Fruit fly (Drosophila melanogaster) whole organism, embryonic: Measurements from ENCODE around the gene CG13921.

Experiments
- BEAF-32 ChIP-seq: fragments of 200-800 bp; sonication (Bioruptor generic); optimal IDR thresholded peaks from 3 replicates; lab custom pipeline; 2017; ENCODE audit warnings: missing biosample characterization, missing genetic modification characterization, mild to moderate bottlenecking, moderate library complexity, missing genetic modification reagents
- CG10267 ChIP-seq: fragments of 200-800 bp; sonication (Bioruptor generic); optimal IDR thresholded peaks from 2 replicates; lab custom pipeline; 2018; ENCODE audit warnings: missing biosample characterization, mild to moderate bottlenecking, missing genetic modification characterization, moderate library complexity
- CG10462 ChIP-seq: fragments of 200-800 bp; sonication (Bioruptor generic); optimal IDR thresholded peaks from 2 replicates; lab custom pipeline; 2016; ENCODE audit warnings: missing biosample characterization, missing genetic modification characterization
- CG14710 ChIP-seq: fragments of 200-800 bp; sonication (Bioruptor generic); optimal IDR thresholded peaks from 3 replicates; lab custom pipeline; 2019; ENCODE audit warnings: missing biosample characterization, mild to moderate bottlenecking, missing genetic modification characterization, moderate library complexity
- CG15073 ChIP-seq: fragments of 200-800 bp; sonication (Bioruptor generic); optimal IDR thresholded peaks from 2 replicates; lab custom pipeline; 2016; ENCODE audit warnings: missing biosample characterization, missing genetic modification characterization
- CG15514 ChIP-seq: fragments of 200-800 bp; sonication (Bioruptor generic); optimal IDR thresholded peaks from 3 replicates; lab custom pipeline; 2017; ENCODE audit warnings: missing biosample characterization, missing genetic modification characterization, mild to moderate bottlenecking, moderate library complexity, missing genetic modification reagents
- CG1602 ChIP-seq: fragments of 200-800 bp; sonication (Bioruptor generic); optimal IDR thresholded peaks from 3 replicates; lab custom pipeline; 2016; ENCODE audit warnings: missing biosample characterization, missing genetic modification characterization
- CG16779 ChIP-seq: fragments of 200-800 bp; sonication (Bioruptor generic); IDR thresholded peaks from 2 replicates; pipeline ENCODE4 v1.3.6; 2022; ENCODE audit warnings: missing biosample characterization, missing genetic modification characterization
- CG16813 ChIP-seq: fragments of 200-800 bp; sonication (Bioruptor generic); IDR thresholded peaks from 3 replicates; pipeline ENCODE4 v1.3.6; 2022; ENCODE audit warnings: missing biosample characterization, missing genetic modification characterization; ENCODE audit not compliant: partially characterized antibody
- CG2116 ChIP-seq: fragments of 200-800 bp; sonication (Bioruptor generic); optimal IDR thresholded peaks from 3 replicates; lab custom pipeline; 2018; ENCODE audit warnings: missing biosample characterization, mild to moderate bottlenecking, missing genetic modification characterization
- CG34224 ChIP-seq: fragments of 200-800 bp; sonication (Bioruptor generic); IDR thresholded peaks from 3 replicates; pipeline ENCODE4 v1.3.6; 2022; ENCODE audit warnings: missing biosample characterization, missing genetic modification characterization; ENCODE audit not compliant: partially characterized antibody
- CG3847 ChIP-seq: fragments of 200-800 bp; sonication (Bioruptor generic); IDR thresholded peaks from 2 replicates; pipeline ENCODE4 v1.3.6; 2022; ENCODE audit warnings: missing biosample characterization, missing genetic modification characterization
- CG4707 ChIP-seq: fragments of 200-800 bp; sonication (Bioruptor generic); optimal IDR thresholded peaks from 2 replicates; lab custom pipeline; 2018; ENCODE audit warnings: missing biosample characterization, mild to moderate bottlenecking, missing genetic modification characterization, moderate library complexity
- CG6791 ChIP-seq: fragments of 200-800 bp; sonication (Bioruptor generic); IDR thresholded peaks from 3 replicates; pipeline ENCODE4 v1.3.6; 2022; ENCODE audit warnings: missing biosample characterization, missing genetic modification characterization; ENCODE audit not compliant: partially characterized antibody
- CG8281 ChIP-seq: fragments of 200-800 bp; sonication (Bioruptor generic); optimal IDR thresholded peaks from 2 replicates; lab custom pipeline; 2018; ENCODE audit warnings: missing biosample characterization, mild to moderate bottlenecking, missing genetic modification characterization, moderate library complexity
- CG8290 ChIP-seq, 3 experiments: fragments of 200-800 bp; sonication (Bioruptor generic); optimal IDR thresholded peaks; 2 replicates each; lab custom pipeline; 2016 to 2019; ENCODE audit warnings: missing biosample characterization in 3 of 3, missing genetic modification characterization in 3 of 3, mild to moderate bottlenecking in 2 of 3, moderate library complexity in 1 of 3
- CG8944 ChIP-seq: fragments of 200-800 bp; sonication (Bioruptor generic); optimal IDR thresholded peaks from 3 replicates; lab custom pipeline; 2016; ENCODE audit warnings: missing biosample characterization, missing genetic modification characterization
- CG9797 ChIP-seq: fragments of 200-800 bp; sonication (Bioruptor generic); optimal IDR thresholded peaks from 3 replicates; lab custom pipeline; 2018; ENCODE audit warnings: missing biosample characterization, mild to moderate bottlenecking, missing genetic modification characterization
- CTCF ChIP-seq: fragments of 200-800 bp; sonication (Bioruptor generic); optimal IDR thresholded peaks from 2 replicates; lab custom pipeline; 2017; ENCODE audit warnings: missing biosample characterization, mild to moderate bottlenecking, missing genetic modification characterization, moderate library complexity
- Dll ChIP-seq: fragments of 200-800 bp; sonication (Bioruptor generic); IDR thresholded peaks from 4 replicates; pipeline ENCODE4 v1.3.6; 2022; ENCODE audit warnings: missing biosample characterization, missing genetic modification characterization; ENCODE audit not compliant: partially characterized antibody
- E2f2 ChIP-seq: fragments of 200-800 bp; sonication (Bioruptor generic); IDR thresholded peaks from 2 replicates; pipeline ENCODE4 v1.3.6; 2022; ENCODE audit warnings: missing biosample characterization, missing genetic modification characterization
- Ets97D ChIP-seq: fragments of 200-800 bp; sonication (Bioruptor generic); optimal IDR thresholded peaks from 3 replicates; lab custom pipeline; 2016; ENCODE audit warnings: missing biosample characterization, missing genetic modification characterization
- HLH4C ChIP-seq: fragments of 200-800 bp; sonication (Bioruptor generic); IDR thresholded peaks from 3 replicates; pipeline ENCODE4 v1.3.6; 2022; ENCODE audit warnings: missing biosample characterization, missing genetic modification characterization; ENCODE audit not compliant: partially characterized antibody
- Hsf ChIP-seq: fragments of 200-800 bp; sonication (Bioruptor generic); optimal IDR thresholded peaks from 3 replicates; lab custom pipeline; 2016; ENCODE audit warnings: missing biosample characterization, missing genetic modification characterization
- MESR4 ChIP-seq: fragments of 200-800 bp; sonication (Bioruptor generic); optimal IDR thresholded peaks from 2 replicates; lab custom pipeline; 2018; ENCODE audit warnings: missing biosample characterization, mild to moderate bottlenecking, missing genetic modification characterization, moderate library complexity
- Med ChIP-seq: fragments of 200-800 bp; sonication (Bioruptor generic); peaks from one replicate; lab custom pipeline; 2016; ENCODE audit warnings: missing biosample characterization, missing genetic modification characterization, mild to moderate bottlenecking, inconsistent platforms, moderate library complexity
- Pdp1 ChIP-seq, 2 experiments: fragments of 200-800 bp; sonication (Bioruptor generic); optimal IDR thresholded peaks; 3 replicates each; lab custom pipeline; 2016; ENCODE audit warnings: missing biosample characterization in 2 of 2, missing genetic modification characterization in 2 of 2, mild to moderate bottlenecking in 1 of 2, moderate library complexity in 1 of 2
- Scr ChIP-seq: fragments of 200-800 bp; sonication (Bioruptor generic); IDR thresholded peaks from 2 replicates; pipeline ENCODE4 v1.3.6; 2022; ENCODE audit warnings: missing biosample characterization, missing genetic modification characterization; ENCODE audit not compliant: partially characterized antibody
- Sin3A ChIP-seq: fragments of >200 bp; optimal IDR thresholded peaks from 2 replicates; lab custom pipeline; 2018
- Sry-δ ChIP-seq: fragments of 200-800 bp; sonication (Bioruptor generic); optimal IDR thresholded peaks from 2 replicates; lab custom pipeline; 2016; ENCODE audit warnings: missing biosample characterization, missing genetic modification characterization
- amos ChIP-seq: fragments of 200-800 bp; sonication (Bioruptor generic); IDR thresholded peaks from 2 replicates; pipeline ENCODE4 v1.3.6; 2022; ENCODE audit warnings: missing biosample characterization, missing genetic modification characterization; ENCODE audit not compliant: partially characterized antibody
- bowl ChIP-seq: fragments of 200-800 bp; sonication (Bioruptor generic); IDR thresholded peaks from 2 replicates; pipeline ENCODE4 v1.3.6; 2022; ENCODE audit warnings: missing biosample characterization, missing genetic modification characterization
- chinmo ChIP-seq: fragments of 200-800 bp; sonication (Bioruptor generic); IDR thresholded peaks from 4 replicates; pipeline ENCODE4 v1.3.6; 2022; ENCODE audit warnings: missing biosample characterization, missing genetic modification characterization; ENCODE audit not compliant: partially characterized antibody
- dpn ChIP-seq, 2 experiments: fragments of 200-800 bp; sonication (Bioruptor generic); optimal IDR thresholded peaks; 3 replicates each; lab custom pipeline; 2016; ENCODE audit warnings: missing biosample characterization in 2 of 2, missing genetic modification characterization in 2 of 2
- eve ChIP-seq, 2 experiments: fragments of >200 bp; optimal IDR thresholded peaks; 2 replicates each; lab custom pipeline; 2017; ENCODE audit warnings: missing biosample characterization in 2 of 2, missing genetic modification characterization in 2 of 2
- exex ChIP-seq: fragments of 200-800 bp; sonication (Bioruptor generic); optimal IDR thresholded peaks from 4 replicates; lab custom pipeline; 2018; ENCODE audit warnings: missing biosample characterization, mild to moderate bottlenecking, missing genetic modification characterization, moderate library complexity
- gcm ChIP-seq: fragments of 200-800 bp; sonication (Bioruptor generic); optimal IDR thresholded peaks from 2 replicates; lab custom pipeline; 2019; ENCODE audit warnings: missing biosample characterization, mild to moderate bottlenecking, missing genetic modification characterization, moderate library complexity
- gfzf ChIP-seq: fragments of 200-800 bp; sonication (Bioruptor generic); optimal IDR thresholded peaks from 2 replicates; lab custom pipeline; 2016; ENCODE audit warnings: missing biosample characterization, mild to moderate bottlenecking, missing genetic modification characterization, moderate library complexity
- nerfin-1 ChIP-seq: fragments of 200-800 bp; sonication (Bioruptor generic); optimal IDR thresholded peaks from 3 replicates; lab custom pipeline; 2019; ENCODE audit warnings: missing biosample characterization, mild to moderate bottlenecking, missing genetic modification characterization, moderate library complexity
- nmo ChIP-seq: fragments of 200-800 bp; sonication (Bioruptor generic); optimal IDR thresholded peaks from 2 replicates; lab custom pipeline; 2018; ENCODE audit warnings: missing biosample characterization, mild to moderate bottlenecking, missing genetic modification characterization, moderate library complexity
- onecut ChIP-seq: fragments of 200-800 bp; sonication (Bioruptor generic); IDR thresholded peaks from 2 replicates; pipeline ENCODE4 v1.3.6; 2022; ENCODE audit warnings: missing biosample characterization, missing genetic modification characterization
- otp ChIP-seq: fragments of 200-800 bp; sonication (Bioruptor generic); IDR thresholded peaks from 3 replicates; pipeline ENCODE4, ENCODE4 v1.3.6; 2022; ENCODE audit warnings: missing biosample characterization, missing genetic modification characterization
- sd ChIP-seq: fragments of 200-800 bp; sonication (Bioruptor generic); optimal IDR thresholded peaks from 3 replicates; lab custom pipeline; 2018; ENCODE audit warnings: missing biosample characterization, mild to moderate bottlenecking, missing genetic modification characterization, moderate library complexity
- sens-2 ChIP-seq: fragments of 200-800 bp; sonication (Bioruptor generic); IDR thresholded peaks from 2 replicates; pipeline ENCODE4 v1.3.6; 2022; ENCODE audit warnings: missing biosample characterization, missing genetic modification characterization
- trem ChIP-seq: fragments of 200-800 bp; optimal IDR thresholded peaks from 3 replicates; lab custom pipeline; 2019; ENCODE audit warnings: missing biosample characterization, mild to moderate bottlenecking, missing genetic modification characterization, moderate library complexity
- unc-4 ChIP-seq: fragments of 200-800 bp; sonication (Bioruptor generic); IDR thresholded peaks from 2 replicates; pipeline ENCODE4 v1.3.6; 2022; ENCODE audit warnings: missing biosample characterization, missing genetic modification characterization; ENCODE audit not compliant: partially characterized antibody
- vvl ChIP-seq: fragments of 200-800 bp; sonication (Bioruptor generic); IDR thresholded peaks from 2 replicates; pipeline ENCODE4 v1.3.6; 2022; ENCODE audit warnings: missing biosample characterization, missing genetic modification characterization
- yki ChIP-seq: fragments of >200 bp; optimal IDR thresholded peaks from 3 replicates; lab custom pipeline; 2018
- zen2 ChIP-seq: fragments of 200-800 bp; sonication (Bioruptor generic); IDR thresholded peaks from 3 replicates; pipeline ENCODE4 v1.3.6; 2022; ENCODE audit warnings: missing biosample characterization, missing genetic modification characterization; ENCODE audit not compliant: partially characterized antibody

Gene CG13921

DNA sequence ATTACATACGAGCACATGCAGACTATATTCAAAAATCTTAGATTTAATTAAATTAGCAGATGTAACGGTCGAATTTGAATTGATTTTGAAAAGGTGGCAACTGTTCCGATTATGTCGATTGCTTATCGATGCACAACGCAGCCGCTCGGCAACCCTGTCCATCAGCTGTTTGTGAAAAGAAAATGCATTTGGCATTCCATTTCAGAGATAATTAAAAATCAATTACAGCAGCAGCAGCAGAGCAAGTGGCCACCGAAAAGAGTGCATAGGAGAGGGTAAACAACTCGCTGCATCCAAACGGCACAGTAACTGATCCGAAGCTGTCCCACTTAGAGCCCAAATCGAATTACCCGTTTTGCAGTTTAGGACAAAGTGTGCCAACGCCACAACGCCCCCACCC lies 51.9 kb downstream of the CG13921 start, which contains the start of gene Patj (continued):
- TF ChIP-seq bowl (GFP tag; lab: Robert Waterston, UW) (no peak), exex (peak; percentile 55), onecut (peak; percentile 17; the same call in 1 of the 2 replicates), Med (GFP tag; lab: Kevin White, UChicago) (peak; percentile 23), CG10267 (tag; lab: Kevin White, UChicago) (peak; percentile 2), CG1602 (no peak), CG2116 (GFP tag; lab: Kevin White, UChicago) (peak; percentile 67), amos (GFP tag; lab: Robert Waterston, UW) (peak; percentile 53; the same call in 1 of the 2 replicates), CG9797 (GFP tag; lab: Kevin White, UChicago) (peak; percentile 24), otp (GFP tag; lab: Robert Waterston, UW) (peak; percentile 47), trem (tag; lab: Kevin White, UChicago) (peak; percentile 68), CG8944 (no peak), zen2 (GFP tag; lab: Robert Waterston, UW) (peak; percentile 7; the same call in 1 of the 3 replicates), unc-4 (GFP tag; lab: Robert Waterston, UW) (peak; percentile 55), chinmo (GFP tag; lab: Robert Waterston, UW) (peak; percentile 99), gfzf (GFP tag; lab: Kevin White, UChicago) (peak; percentile 34), CG15514 (GFP tag; lab: Kevin White, UChicago) (peak; percentile 85), Hsf (no peak), BEAF-32 (peak; percentile 59), Ets97D (GFP tag; lab: Kevin White, UChicago) (peak; percentile 24), MESR4 (GFP tag; lab: Kevin White, UChicago) (peak; percentile 80), CTCF (GFP tag; lab: Kevin White, UChicago) (peak; percentile 49), CG15073 (GFP tag; lab: Kevin White, UChicago) (no peak), dpn (GFP tag; optimal IDR thresholded peaks at IDR 0.05; lab: Kevin White, UChicago) (no peak), CG16813 (GFP tag; lab: Robert Waterston, UW) (no peak), eve (GFP tag; optimal IDR thresholded peaks at IDR 0.05; lab: Kevin White, UChicago) (no peak), CG8281 (tag; lab: Kevin White, UChicago) (no peak), CG8290 (GFP tag; optimal IDR thresholded peaks at IDR 0.05; lab: Kevin White, UChicago) (no peak), CG8290 (tag; optimal IDR thresholded peaks at IDR 0.05; lab: Kevin White, UChicago) (no peak), Scr (GFP tag; lab: Robert Waterston, UW) (peak; percentile 55), CG3847 (GFP tag; lab: Robert Waterston, UW) (peak; percentile 66), sens-2 (GFP tag; lab: Robert Waterston, UW) (no peak), nmo (peak; percentile 13), CG4707 (no peak), Sry-δ (GFP tag; lab: Kevin White, UChicago) (peak; percentile 48), nerfin-1 (peak; percentile 21), CG14710 (tag; lab: Kevin White, UChicago) (peak; percentile 53), Sin3A (peak; percentile 32), Pdp1 (GFP tag; optimal IDR thresholded peaks at IDR 0.05; lab: Kevin White, UChicago) (peak in 1 of 2 experiments; percentile 28), E2f2 (peak; percentile 75), yki (lab: Kevin White, UChicago) (no peak), Dll (GFP tag; lab: Robert Waterston, UW) (peak; percentile 52; the same call in 3 of the 4 replicates), gcm (GFP tag; lab: Kevin White, UChicago) (no peak), HLH4C (GFP tag; lab: Robert Waterston, UW) (peak; percentile 24; the same call in 1 of the 3 replicates), sd (peak; percentile 93), CG10462 (GFP tag; lab: Kevin White, UChicago) (no peak), CG6791 (no peak), vvl (peak; percentile 28), CG16779 (GFP tag; lab: Robert Waterston, UW) (no peak), CG34224 (GFP tag; lab: Robert Waterston, UW) (peak; percentile 64; the same call in 2 of the 3 replicates)
